Fruit fly (Drosophila melanogaster): ENCODE measurements around the gene Wdr92.

DNA sequence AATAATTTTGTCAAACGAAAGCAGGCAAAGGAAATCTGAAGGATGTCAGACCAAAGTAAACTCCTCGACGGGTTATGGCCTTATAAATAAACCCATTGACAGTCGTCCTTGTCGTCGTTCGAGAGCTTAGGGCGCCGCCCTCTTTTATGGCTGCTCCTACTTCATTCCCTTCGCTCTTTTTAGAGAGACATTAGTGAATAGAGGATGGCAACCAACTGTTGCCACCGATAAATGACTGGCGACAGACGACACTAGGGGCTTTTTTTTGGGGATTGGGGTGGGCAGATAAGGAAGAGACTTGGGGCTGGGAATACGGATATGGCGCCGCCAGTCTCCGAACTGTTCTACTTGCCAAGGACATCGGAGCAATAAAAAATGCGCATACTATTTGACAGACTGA is 34.5 kb downstream of the Wdr92 start:
- no peak for TF ChIP-seq CG8319 (GFP tag; optimal IDR thresholded peaks at IDR 0.05)
- no peak for TF ChIP-seq Met (GFP tag; optimal IDR thresholded peaks at IDR 0.05)
- TF ChIP-seq ss (GFP tag; optimal IDR thresholded peaks at IDR 0.05): no peak
- TF ChIP-seq CG3032 (tag; optimal IDR thresholded peaks at IDR 0.05): no peak
- no peak for TF ChIP-seq CG34406 (GFP tag; optimal IDR thresholded peaks at IDR 0.05)
- TF ChIP-seq OdsH (GFP tag; optimal IDR thresholded peaks at IDR 0.05): no peak
- TF ChIP-seq acj6 (GFP tag; optimal IDR thresholded peaks at IDR 0.05): no peak
- no peak for TF ChIP-seq CG32006 (GFP tag; optimal IDR thresholded peaks at IDR 0.05)
- no peak for TF ChIP-seq Hr38 (GFP tag; optimal IDR thresholded peaks at IDR 0.05)

Data from whole organism, prepupa.